Fruit fly (Drosophila melanogaster): ENCODE data around the gene Rpn5.

The Rpn5 gene

DNA sequence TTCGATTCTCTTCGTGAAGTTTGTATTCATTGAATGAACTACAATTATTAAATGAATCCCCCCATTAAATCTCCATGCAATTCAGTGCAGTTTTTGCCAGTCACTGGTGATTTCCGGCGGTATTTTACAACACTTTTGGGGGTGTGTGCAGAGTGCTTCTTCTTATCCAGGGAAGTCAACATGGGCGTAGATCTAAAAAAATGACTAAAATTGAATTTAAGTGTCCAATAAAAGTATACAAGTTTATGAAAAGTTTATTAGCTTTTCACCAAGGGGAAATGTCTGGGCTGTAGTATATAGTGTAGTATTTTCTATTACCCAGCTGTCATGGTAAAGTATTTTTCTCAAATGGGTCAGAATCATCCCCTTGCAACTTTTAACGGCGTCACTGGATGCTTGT is 2.2 kb downstream of the Rpn5 start, which contains the start of gene Hpf1 (continued):
- TF ChIP-seq CG17361 (GFP tag; IDR thresholded peaks at IDR 0.05) = peak; percentile 99
- TF ChIP-seq CG5953 (GFP tag; IDR thresholded peaks at IDR 0.05) = peak; percentile 93
- TF ChIP-seq fu2 (GFP tag; optimal IDR thresholded peaks at IDR 0.05) = peak; percentile 99
- TF ChIP-seq CG4820 (GFP tag; optimal IDR thresholded peaks at IDR 0.05) = peak; percentile 97
- TF ChIP-seq ranshi (GFP tag; IDR thresholded peaks at IDR 0.05) = peak; percentile 98
- peak; percentile 98 for TF ChIP-seq sisA (GFP tag; IDR thresholded peaks at IDR 0.05)
- no peak for TF ChIP-seq CG2129 (GFP tag; IDR thresholded peaks at IDR 0.05; ENCODE audit: partially characterized antibody)
- TF ChIP-seq onecut (GFP tag; IDR thresholded peaks at IDR 0.05) = peak; percentile 90
- TF ChIP-seq scrt (GFP tag; optimal IDR thresholded peaks at IDR 0.05) = peak; percentile 93
- peak; percentile 97 for TF ChIP-seq tap (tag; optimal IDR thresholded peaks at IDR 0.05)
- peak; percentile 96 for TF ChIP-seq Oaz (GFP tag; IDR thresholded peaks at IDR 0.05)
- TF ChIP-seq MBD-R2 (GFP tag; IDR thresholded peaks at IDR 0.05) = peak; percentile 99
- peak; percentile 53; the same call in 1 of the 3 replicates for TF ChIP-seq z (GFP tag; IDR thresholded peaks at IDR 0.05)
- peak; percentile 97 for TF ChIP-seq CG10267 (tag; optimal IDR thresholded peaks at IDR 0.05)
- peak; percentile 95 for TF ChIP-seq CG3838 (GFP tag; optimal IDR thresholded peaks at IDR 0.05)
- TF ChIP-seq CG4707 (GFP tag; optimal IDR thresholded peaks at IDR 0.05) = peak; percentile 85
- TF ChIP-seq jing (GFP tag; optimal IDR thresholded peaks at IDR 0.05) = peak; percentile 96
- peak; percentile 98 for TF ChIP-seq Dad (GFP tag; optimal IDR thresholded peaks at IDR 0.05)
- TF ChIP-seq CG15696 (tag; optimal IDR thresholded peaks at IDR 0.05) = peak; percentile 94
- TF ChIP-seq Hr51 (GFP tag; optimal IDR thresholded peaks at IDR 0.05) = peak; percentile 98
- TF ChIP-seq CG18011 (GFP tag; optimal IDR thresholded peaks at IDR 0.05) = peak; percentile 92
- peak; percentile 99 for TF ChIP-seq CG12659 (GFP tag; optimal IDR thresholded peaks at IDR 0.05)
- TF ChIP-seq jigr1 (GFP tag; IDR thresholded peaks at IDR 0.05) = peak; percentile 95
- peak; percentile 92 for TF ChIP-seq CG8290 (GFP tag; optimal IDR thresholded peaks at IDR 0.05)
- TF ChIP-seq CG8290 (tag; optimal IDR thresholded peaks at IDR 0.05) = peak; percentile 82 to 98
- TF ChIP-seq CG34422 (GFP tag; IDR thresholded peaks at IDR 0.05) = peak; percentile 98
- TF ChIP-seq CG9876 (GFP tag; optimal IDR thresholded peaks at IDR 0.05) = peak; percentile 97
- TF ChIP-seq CG15011 (GFP tag; optimal IDR thresholded peaks at IDR 0.05) = peak; percentile 97
- TF ChIP-seq Ets65A (GFP tag) = peak; percentile 100
- peak; percentile 92; the same call in 2 of the 4 replicates for TF ChIP-seq chinmo (GFP tag; IDR thresholded peaks at IDR 0.05; ENCODE audit: partially characterized antibody)
- TF ChIP-seq Taf1 (GFP tag; IDR thresholded peaks at IDR 0.05) = peak; percentile 97
- TF ChIP-seq otp (GFP tag; IDR thresholded peaks at IDR 0.05) = peak; percentile 97
- peak; percentile 93 for TF ChIP-seq CG6683 (GFP tag; optimal IDR thresholded peaks at IDR 0.05)
- peak; percentile 85; the same call in 2 of the 3 replicates for TF ChIP-seq CG2199 (GFP tag; IDR thresholded peaks at IDR 0.05)
- TF ChIP-seq Med (GFP tag) = peak; percentile 100
- peak; percentile 98 for TF ChIP-seq CG9817 (tag; optimal IDR thresholded peaks at IDR 0.05)
- TF ChIP-seq sd (tag; optimal IDR thresholded peaks at IDR 0.05) = peak; percentile 94
- TF ChIP-seq NC2β (GFP tag; optimal IDR thresholded peaks at IDR 0.05) = peak; percentile 98
- peak; percentile 97 for TF ChIP-seq Mrtf (GFP tag; IDR thresholded peaks at IDR 0.05)
- peak; percentile 99 for TF ChIP-seq pho (GFP tag; optimal IDR thresholded peaks at IDR 0.05)
- TF ChIP-seq kay (GFP tag; optimal IDR thresholded peaks at IDR 0.05) = peak; percentile 96
- TF ChIP-seq CG14441 (GFP tag; IDR thresholded peaks at IDR 0.05) = peak; percentile 99
- TF ChIP-seq prd (optimal IDR thresholded peaks at IDR 0.05) = no peak
- peak; percentile 99 for TF ChIP-seq prd (GFP tag; IDR thresholded peaks at IDR 0.05)
- peak; percentile 64 for TF ChIP-seq pzg (GFP tag; optimal IDR thresholded peaks at IDR 0.05)
- TF ChIP-seq ERR (GFP tag; optimal IDR thresholded peaks at IDR 0.05) = peak; percentile 97
- TF ChIP-seq lilli (GFP tag; optimal IDR thresholded peaks at IDR 0.05) = peak; percentile 99
- peak; percentile 97 for TF ChIP-seq NK7.1 (GFP tag; optimal IDR thresholded peaks at IDR 0.05)
- TF ChIP-seq CG10543 (GFP tag; optimal IDR thresholded peaks at IDR 0.05) = peak; percentile 95
- no peak for TF ChIP-seq zen2 (GFP tag; IDR thresholded peaks at IDR 0.05; ENCODE audit: partially characterized antibody)
- TF ChIP-seq sc (optimal IDR thresholded peaks at IDR 0.05) = no peak
- TF ChIP-seq sc (GFP tag; optimal IDR thresholded peaks at IDR 0.05) = peak; percentile 93

All from whole organism, embryonic.